Worm (Caenorhabditis elegans) whole organism, late embryonic: Measurements from ENCODE around the gene gei-6.

Experiments
- C08G9.2 ChIP-seq: sonication (generic microtip); optimal IDR thresholded peaks from 2 replicates; lab custom pipeline; 2016; ENCODE audit warnings: mild to moderate bottlenecking, missing genetic modification characterization, moderate library complexity, missing compliant biosample characterization
- ceh-9 ChIP-seq: sonication (generic microtip); optimal IDR thresholded peaks from 2 replicates; lab custom pipeline; 2016; ENCODE audit warnings: mild to moderate bottlenecking, missing genetic modification characterization, inconsistent platforms, missing compliant biosample characterization
- che-1 ChIP-seq: sonication (generic microtip); optimal IDR thresholded peaks from 2 replicates; lab custom pipeline; 2016; ENCODE audit warnings: mild to moderate bottlenecking, missing genetic modification characterization, missing compliant biosample characterization
- eyg-1 ChIP-seq: sonication (generic microtip); optimal IDR thresholded peaks from 2 replicates; lab custom pipeline; 2016; ENCODE audit warnings: missing genotype, missing genetic modification characterization, missing compliant biosample characterization
- pax-1 ChIP-seq: fragments of 150-350 bp; optimal IDR thresholded peaks from 2 replicates; lab custom pipeline; 2014; ENCODE audit warnings: missing biosample characterization, missing genetic modification characterization
- sox-4 ChIP-seq: sonication (generic microtip); optimal IDR thresholded peaks from 2 replicates; lab custom pipeline; 2017; ENCODE audit warnings: mild to moderate bottlenecking, missing genetic modification characterization, inconsistent platforms, missing compliant biosample characterization
- tbx-7 ChIP-seq: sonication (generic microtip); optimal IDR thresholded peaks from 2 replicates; lab custom pipeline; 2016; ENCODE audit warnings: missing genotype, missing genetic modification characterization, missing compliant biosample characterization
- unc-55 ChIP-seq: sonication (generic microtip); optimal IDR thresholded peaks from 2 replicates; lab custom pipeline; 2017; ENCODE audit warnings: missing biosample characterization, missing genetic modification reagents, missing genetic modification characterization

ce11 chrV:7199077-7199476 is 31.6 kb downstream of the gei-6 start:
- TF ChIP-seq eyg-1 (no peak), tbx-7 (tag; lab: Kevin White, UChicago) (no peak), sox-4 (tag; lab: Kevin White, UChicago) (no peak), unc-55 (no peak), C08G9.2 (tag; lab: Kevin White, UChicago) (no peak), pax-1 (tag; lab: Kevin White, UChicago) (no peak), che-1 (tag; lab: Kevin White, UChicago) (no peak), ceh-9 (no peak)
